Fruit fly (Drosophila melanogaster) whole organism, embryonic: Measurements from ENCODE around the gene Cdk1.
A peak's percentile ranks its signal among the peaks of the same experiment; 100 is the strongest.

Source experiments
- Bdp1 ChIP-seq: fragments of 200-800 bp; sonication (Bioruptor generic); optimal IDR thresholded peaks from 3 replicates; lab custom pipeline; 2016; ENCODE audit warnings: missing biosample characterization, missing genetic modification characterization
- Bgb ChIP-seq: fragments of 200-800 bp; sonication (Bioruptor generic); IDR thresholded peaks from 2 replicates; pipeline ENCODE4 v1.3.6; 2022; ENCODE audit warnings: missing biosample characterization, missing genetic modification characterization; ENCODE audit not compliant: partially characterized antibody
- C15 ChIP-seq: fragments of 200-800 bp; sonication (Bioruptor generic); IDR thresholded peaks from 3 replicates; pipeline ENCODE4 v1.3.6; 2022; ENCODE audit warnings: missing biosample characterization, missing genetic modification characterization
- CG10462 ChIP-seq: fragments of 200-800 bp; sonication (Bioruptor generic); optimal IDR thresholded peaks from 2 replicates; lab custom pipeline; 2016; ENCODE audit warnings: missing biosample characterization, missing genetic modification characterization
- CG10979 ChIP-seq: fragments of 200-800 bp; sonication (Bioruptor generic); optimal IDR thresholded peaks from 2 replicates; lab custom pipeline; 2018; ENCODE audit warnings: missing biosample characterization, mild to moderate bottlenecking, missing genetic modification characterization, moderate library complexity
- CG11093 ChIP-seq: fragments of 200-800 bp; sonication (Bioruptor generic); IDR thresholded peaks from 3 replicates; pipeline ENCODE4 v1.3.6; 2022; ENCODE audit warnings: missing biosample characterization, missing genetic modification characterization
- CG11723 ChIP-seq: fragments of 200-800 bp; sonication (Bioruptor generic); optimal IDR thresholded peaks from 2 replicates; lab custom pipeline; 2017; ENCODE audit warnings: missing biosample characterization, mild to moderate bottlenecking, missing genetic modification characterization
- CG12071 ChIP-seq: fragments of 200-800 bp; sonication (Bioruptor generic); optimal IDR thresholded peaks from 3 replicates; lab custom pipeline; 2018; ENCODE audit warnings: missing biosample characterization, mild to moderate bottlenecking, missing genetic modification characterization
- CG12104 ChIP-seq: fragments of 200-800 bp; sonication (Bioruptor generic); optimal IDR thresholded peaks from 3 replicates; lab custom pipeline; 2016; ENCODE audit warnings: missing biosample characterization, missing genetic modification characterization
- CG12299 ChIP-seq: fragments of 200-800 bp; sonication (Bioruptor generic); optimal IDR thresholded peaks from 2 replicates; lab custom pipeline; 2018; ENCODE audit warnings: missing biosample characterization, mild to moderate bottlenecking, missing genetic modification characterization
- CG12769 ChIP-seq: fragments of 200-800 bp; sonication (Bioruptor generic); optimal IDR thresholded peaks from 2 replicates; lab custom pipeline; 2019; ENCODE audit warnings: missing biosample characterization, mild to moderate bottlenecking, missing genetic modification characterization, moderate library complexity
- CG13894 ChIP-seq: fragments of 200-800 bp; sonication (Bioruptor generic); optimal IDR thresholded peaks from 3 replicates; lab custom pipeline; 2018; ENCODE audit warnings: missing biosample characterization, mild to moderate bottlenecking, missing genetic modification characterization, moderate library complexity
- CG17568 ChIP-seq: fragments of 200-800 bp; sonication (Bioruptor generic); optimal IDR thresholded peaks from 2 replicates; lab custom pipeline; 2018; ENCODE audit warnings: missing biosample characterization, mild to moderate bottlenecking, missing genetic modification characterization, moderate library complexity
- CG2202 ChIP-seq: fragments of 200-800 bp; sonication (Bioruptor generic); optimal IDR thresholded peaks from 2 replicates; lab custom pipeline; 2018; ENCODE audit warnings: missing biosample characterization, mild to moderate bottlenecking, missing genetic modification characterization
- CG30020 ChIP-seq: fragments of 200-800 bp; optimal IDR thresholded peaks from 2 replicates; lab custom pipeline; 2019; ENCODE audit warnings: missing biosample characterization, mild to moderate bottlenecking, missing genetic modification characterization, moderate library complexity
- CG32532 ChIP-seq: fragments of 200-800 bp; sonication (Bioruptor generic); IDR thresholded peaks from 2 replicates; pipeline ENCODE4 v1.3.6; 2022; ENCODE audit warnings: missing biosample characterization, missing genetic modification characterization
- CG4820 ChIP-seq: fragments of 200-800 bp; sonication (Bioruptor generic); optimal IDR thresholded peaks from 3 replicates; lab custom pipeline; 2016; ENCODE audit warnings: missing biosample characterization, missing genetic modification characterization
- CG7987 ChIP-seq: fragments of 200-800 bp; sonication (Bioruptor generic); optimal IDR thresholded peaks from 2 replicates; lab custom pipeline; 2018; ENCODE audit warnings: missing biosample characterization, mild to moderate bottlenecking, missing genetic modification characterization, moderate library complexity
- CG8944 ChIP-seq: fragments of 200-800 bp; sonication (Bioruptor generic); optimal IDR thresholded peaks from 3 replicates; lab custom pipeline; 2016; ENCODE audit warnings: missing biosample characterization, missing genetic modification characterization
- Dek ChIP-seq: fragments of 200-800 bp; sonication (Bioruptor generic); optimal IDR thresholded peaks from 3 replicates; lab custom pipeline; 2019; ENCODE audit warnings: missing biosample characterization, mild to moderate bottlenecking, missing genetic modification characterization, moderate library complexity
- Drgx ChIP-seq: fragments of 200-800 bp; sonication (Bioruptor generic); IDR thresholded peaks from 2 replicates; pipeline ENCODE4 v1.3.6; 2022; ENCODE audit warnings: missing biosample characterization, missing genetic modification characterization
- E2f1 ChIP-seq: fragments of 200-800 bp; sonication (Bioruptor generic); IDR thresholded peaks from 2 replicates; pipeline ENCODE4 v1.3.6; 2022; ENCODE audit warnings: missing biosample characterization, missing genetic modification characterization
- Hand ChIP-seq: fragments of 200-800 bp; sonication (Bioruptor generic); optimal IDR thresholded peaks from 2 replicates; lab custom pipeline; 2017; ENCODE audit warnings: mild to moderate bottlenecking, missing biosample characterization, missing genetic modification reagents, missing genetic modification characterization
- HmgZ ChIP-seq: fragments of 200-800 bp; sonication (Bioruptor generic); optimal IDR thresholded peaks from 2 replicates; lab custom pipeline; 2018; ENCODE audit warnings: missing biosample characterization, mild to moderate bottlenecking, missing genetic modification characterization
- Hr51 ChIP-seq, 2 experiments: fragments of 200-800 bp; sonication (Bioruptor generic); optimal IDR thresholded peaks; 2 replicates in 1 of 2; 3 replicates in 1 of 2; lab custom pipeline; 2016 to 2018; ENCODE audit warnings: missing biosample characterization in 2 of 2, missing genetic modification characterization in 2 of 2, mild to moderate bottlenecking in 1 of 2, moderate library complexity in 1 of 2
- MBD-R2 ChIP-seq: fragments of 200-800 bp; sonication (Bioruptor generic); IDR thresholded peaks from 2 replicates; pipeline ENCODE4 v1.3.6; 2022; ENCODE audit warnings: missing biosample characterization, missing genetic modification characterization
- Max ChIP-seq: fragments of 200-800 bp; sonication (Bioruptor generic); optimal IDR thresholded peaks from 2 replicates; lab custom pipeline; 2016; ENCODE audit warnings: missing biosample characterization, mild to moderate bottlenecking, missing genetic modification characterization
- Neu2 ChIP-seq: fragments of 200-800 bp; sonication (Bioruptor generic); optimal IDR thresholded peaks from 3 replicates; lab custom pipeline; 2016; ENCODE audit warnings: missing biosample characterization, missing genetic modification characterization, borderline replicate concordance
- NfI ChIP-seq: fragments of 200-800 bp; sonication (Bioruptor generic); optimal IDR thresholded peaks from 3 replicates; lab custom pipeline; 2018; ENCODE audit warnings: missing biosample characterization, mild to moderate bottlenecking, missing genetic modification characterization, moderate library complexity
- Opbp ChIP-seq: fragments of 200-800 bp; sonication (Bioruptor generic); IDR thresholded peaks from 3 replicates; pipeline ENCODE4 v1.3.6; 2022; ENCODE audit warnings: missing biosample characterization, missing genetic modification characterization; ENCODE audit not compliant: partially characterized antibody
- Ptx1 ChIP-seq: fragments of 200-800 bp; sonication (Bioruptor generic); IDR thresholded peaks from 2 replicates; pipeline ENCODE4 v1.3.6; 2022; ENCODE audit warnings: missing biosample characterization, missing genetic modification characterization
- Rfx ChIP-seq: fragments of 200-800 bp; sonication (Bioruptor generic); IDR thresholded peaks from 2 replicates; pipeline ENCODE4 v1.3.6; 2022; ENCODE audit warnings: missing biosample characterization, missing genetic modification characterization
- YL-1 ChIP-seq: fragments of 200-800 bp; sonication (Bioruptor generic); optimal IDR thresholded peaks from 3 replicates; lab custom pipeline; 2017; ENCODE audit warnings: missing biosample characterization, mild to moderate bottlenecking, missing genetic modification characterization
- aop ChIP-seq: fragments of 200-800 bp; sonication (Bioruptor generic); IDR thresholded peaks from 2 replicates; pipeline ENCODE4 v1.3.6; 2022; ENCODE audit warnings: missing biosample characterization, missing genetic modification characterization
- chn ChIP-seq: fragments of 200-800 bp; sonication (Bioruptor generic); optimal IDR thresholded peaks from 2 replicates; lab custom pipeline; 2016; ENCODE audit warnings: missing biosample characterization, missing genetic modification characterization
- crc ChIP-seq: fragments of 200-800 bp; sonication (Bioruptor generic); optimal IDR thresholded peaks from 2 replicates; lab custom pipeline; 2016; ENCODE audit warnings: missing biosample characterization, missing genetic modification characterization
- dimm ChIP-seq: fragments of 200-800 bp; sonication (Bioruptor generic); IDR thresholded peaks from 2 replicates; pipeline ENCODE4 v1.3.6; 2022; ENCODE audit warnings: missing biosample characterization, missing genetic modification characterization
- dmrt99B ChIP-seq: fragments of 200-800 bp; sonication (Bioruptor generic); optimal IDR thresholded peaks from 2 replicates; lab custom pipeline; 2018; ENCODE audit warnings: missing biosample characterization, mild to moderate bottlenecking, missing genetic modification characterization, moderate library complexity
- fd102C ChIP-seq: fragments of 200-800 bp; sonication (Bioruptor generic); optimal IDR thresholded peaks from 2 replicates; lab custom pipeline; 2018; ENCODE audit warnings: missing biosample characterization, mild to moderate bottlenecking, missing genetic modification characterization, moderate library complexity
- grau ChIP-seq: fragments of 200-800 bp; optimal IDR thresholded peaks from 3 replicates; lab custom pipeline; 2019; ENCODE audit warnings: missing biosample characterization, mild to moderate bottlenecking, missing genetic modification characterization, moderate library complexity
- jing ChIP-seq: fragments of 200-800 bp; sonication (Bioruptor generic); optimal IDR thresholded peaks from 2 replicates; lab custom pipeline; 2018; ENCODE audit warnings: missing biosample characterization, mild to moderate bottlenecking, missing genetic modification characterization
- kay ChIP-seq: fragments of 200-800 bp; sonication (Bioruptor generic); optimal IDR thresholded peaks from 2 replicates; lab custom pipeline; 2016; ENCODE audit warnings: missing biosample characterization, missing genetic modification characterization
- kni ChIP-seq: fragments of 200-800 bp; sonication (Bioruptor generic); optimal IDR thresholded peaks from 3 replicates; lab custom pipeline; 2017; ENCODE audit warnings: mild to moderate bottlenecking, missing biosample characterization, missing genetic modification reagents, missing genetic modification characterization
- knrl ChIP-seq: fragments of 200-800 bp; sonication (Bioruptor generic); IDR thresholded peaks from 3 replicates; pipeline ENCODE4 v1.3.6; 2022; ENCODE audit warnings: missing biosample characterization, missing genetic modification characterization; ENCODE audit not compliant: partially characterized antibody
- lov ChIP-seq, 2 experiments: fragments of 200-800 bp in 1 of 2; fragments of >200 bp in 1 of 2; sonication (Bioruptor generic) in 1 of 2; IDR thresholded peaks in 1 of 2; optimal IDR thresholded peaks in 1 of 2; 2 replicates in 1 of 2; 3 replicates in 1 of 2; pipeline versions ENCODE4 v1.3.6 to Lab custom; 2017 to 2022; ENCODE audit warnings: missing biosample characterization in 1 of 2, missing genetic modification characterization in 1 of 2
- otp ChIP-seq: fragments of 200-800 bp; sonication (Bioruptor generic); IDR thresholded peaks from 3 replicates; pipeline ENCODE4, ENCODE4 v1.3.6; 2022; ENCODE audit warnings: missing biosample characterization, missing genetic modification characterization
- repo ChIP-seq: fragments of 200-800 bp; sonication (Bioruptor generic); optimal IDR thresholded peaks from 2 replicates; lab custom pipeline; 2016; ENCODE audit warnings: missing biosample characterization, missing genetic modification characterization
- shn ChIP-seq: fragments of 200-800 bp; sonication (Bioruptor generic); optimal IDR thresholded peaks from 3 replicates; lab custom pipeline; 2016; ENCODE audit warnings: missing biosample characterization, missing genetic modification characterization
- slp2 ChIP-seq: fragments of 200-800 bp; sonication (Bioruptor generic); optimal IDR thresholded peaks from 2 replicates; lab custom pipeline; 2016; ENCODE audit warnings: missing biosample characterization, missing genetic modification characterization
- vvl ChIP-seq: fragments of 200-800 bp; sonication (Bioruptor generic); IDR thresholded peaks from 2 replicates; pipeline ENCODE4 v1.3.6; 2022; ENCODE audit warnings: missing biosample characterization, missing genetic modification characterization

Gene Cdk1

dm6 chr2L:10426534-10427048 lies 40.5 kb upstream of the Cdk1 start, which contains the start of the genes SmB and KdelR (continued):
- TF ChIP-seq Max (GFP tag; lab: Kevin White, UChicago): peak; percentile 64
- no peak for TF ChIP-seq Rfx (GFP tag; lab: Robert Waterston, UW)
- no peak for TF ChIP-seq slp2 (GFP tag; lab: Kevin White, UChicago)
- no peak for TF ChIP-seq repo
- TF ChIP-seq CG12104 (GFP tag; lab: Kevin White, UChicago): no peak
- TF ChIP-seq dimm (GFP tag; lab: Robert Waterston, UW): no peak
- TF ChIP-seq Neu2: no peak
- TF ChIP-seq CG4820 (GFP tag; lab: Kevin White, UChicago): no peak
- peak; percentile 89 for TF ChIP-seq YL-1
- no peak for TF ChIP-seq CG13894
- no peak for TF ChIP-seq dmrt99B (tag; lab: Kevin White, UChicago)
- TF ChIP-seq grau (tag; lab: Kevin White, UChicago): peak; percentile 32
- 0 out of 2 replicates have a peak, but pooled peaks have one; percentile 6 for TF ChIP-seq vvl (GFP tag; lab: Robert Waterston, UW)
- TF ChIP-seq knrl (GFP tag; lab: Robert Waterston, UW): peak; percentile 69
- TF ChIP-seq shn (GFP tag; lab: Kevin White, UChicago): no peak
- TF ChIP-seq Bdp1 (GFP tag; lab: Kevin White, UChicago): no peak
- TF ChIP-seq crc (GFP tag; lab: Kevin White, UChicago): no peak
- no peak for TF ChIP-seq CG11093 (GFP tag; lab: Robert Waterston, UW)
- peak; percentile 64; the same call in 2 of the 3 replicates for TF ChIP-seq Opbp (GFP tag; lab: Robert Waterston, UW)
- TF ChIP-seq Ptx1: no peak
- no peak for TF ChIP-seq Drgx (GFP tag; lab: Robert Waterston, UW)
- no peak for TF ChIP-seq CG7987 (GFP tag; lab: Kevin White, UChicago)
- no peak for TF ChIP-seq aop (GFP tag; lab: Robert Waterston, UW)
- peak; percentile 91 for TF ChIP-seq CG30020 (tag; lab: Kevin White, UChicago)
- TF ChIP-seq Dek (tag; lab: Kevin White, UChicago): no peak
- no peak for TF ChIP-seq CG8944 (GFP tag; lab: Kevin White, UChicago)
- TF ChIP-seq CG32532: no peak
- no peak for TF ChIP-seq HmgZ
- TF ChIP-seq Hr51 (GFP tag; optimal IDR thresholded peaks at IDR 0.05; lab: Kevin White, UChicago): no peak
- TF ChIP-seq CG12071 (GFP tag; lab: Kevin White, UChicago): no peak
- TF ChIP-seq E2f1 (GFP tag; lab: Robert Waterston, UW): no peak
- peak; percentile 80 for TF ChIP-seq Bgb (GFP tag; lab: Robert Waterston, UW)
- no peak for TF ChIP-seq CG10462
- TF ChIP-seq kay (GFP tag; lab: Kevin White, UChicago): peak; percentile 90
- no peak for TF ChIP-seq jing (GFP tag; lab: Kevin White, UChicago)
- no peak for TF ChIP-seq Hand
- TF ChIP-seq fd102C (GFP tag; lab: Kevin White, UChicago): no peak
- no peak for TF ChIP-seq CG12299
- TF ChIP-seq chn (GFP tag; lab: Kevin White, UChicago): no peak
- no peak for TF ChIP-seq CG12769
- no peak for TF ChIP-seq CG2202
- TF ChIP-seq kni (GFP tag; lab: Kevin White, UChicago): no peak
- no peak for TF ChIP-seq otp (GFP tag; lab: Robert Waterston, UW)
- no peak for TF ChIP-seq lov (optimal IDR thresholded peaks at IDR 0.05; lab: Kevin White, UChicago)
- no peak for TF ChIP-seq lov (GFP tag; IDR thresholded peaks at IDR 0.05; lab: Robert Waterston, UW)
- TF ChIP-seq CG11723 (GFP tag; lab: Kevin White, UChicago): no peak
- no peak for TF ChIP-seq C15
- TF ChIP-seq MBD-R2 (GFP tag; lab: Robert Waterston, UW): peak; percentile 55
- no peak for TF ChIP-seq NfI (GFP tag; lab: Kevin White, UChicago)
- TF ChIP-seq CG10979 (tag; lab: Kevin White, UChicago): no peak
- TF ChIP-seq CG17568 (GFP tag; lab: Kevin White, UChicago): no peak
